Worm (Caenorhabditis elegans) whole organism, early embryonic: ENCODE measurements around the gene B0310.1.

Source experiments
- B0310.2 ChIP-seq: sonication (generic microtip); optimal IDR thresholded peaks from 2 replicates; lab custom pipeline; 2016; ENCODE audit warnings: mild to moderate bottlenecking, missing genetic modification characterization, missing compliant biosample characterization
- ama-1 ChIP-seq: fragments of 150-350 bp; optimal IDR thresholded peaks from 2 replicates; lab custom pipeline; 2014
- scrt-1 ChIP-seq: fragments of 200-800 bp; sonication (Bioruptor generic); IDR thresholded peaks from 2 replicates; pipeline ENCODE4 v1.3.6; 2022; ENCODE audit warnings: missing genetic modification characterization, missing compliant biosample characterization

ce11 chrX:527663-528062 lies 34.6 kb downstream of the B0310.1 start:
- TF ChIP-seq scrt-1 (GFP tag; lab: Robert Waterston, UW) (no peak), ama-1 (lab: Kevin White, UChicago) (no peak), B0310.2 (tag; lab: Kevin White, UChicago) (no peak)
